Worm (Caenorhabditis elegans) whole organism, young adult: ENCODE results near the gene C46A5.6.

Experiments used
- D2030.7 ChIP-seq: fragments of 200-800 bp; sonication (Bioruptor generic); IDR thresholded peaks from 2 replicates; pipeline ENCODE4 v1.3.6; 2022; ENCODE audit warnings: missing genetic modification reagents, missing genetic modification characterization, missing compliant biosample characterization
- F37B4.10 ChIP-seq: fragments of 200-800 bp; sonication (Bioruptor generic); IDR thresholded peaks from 2 replicates; pipeline ENCODE4 v1.3.6; 2022; ENCODE audit warnings: missing genetic modification characterization, missing compliant biosample characterization
- F39B2.1 ChIP-seq: fragments of 200-800 bp; sonication (Bioruptor generic); IDR thresholded peaks from 2 replicates; pipeline ENCODE4 v1.3.6; 2022; ENCODE audit warnings: missing genetic modification reagents, missing genetic modification characterization, missing compliant biosample characterization
- F52B5.7 ChIP-seq: sonication (generic microtip); optimal IDR thresholded peaks from 2 replicates; lab custom pipeline; 2016; ENCODE audit warnings: mild to moderate bottlenecking, missing genetic modification characterization, missing compliant biosample characterization
- F55B11.4 ChIP-seq: sonication (generic microtip); optimal IDR thresholded peaks from 2 replicates; lab custom pipeline; 2016; ENCODE audit warnings: missing compliant biosample characterization, missing genetic modification characterization, borderline replicate concordance; ENCODE audit not compliant: insufficient read depth
- K12H6.12 ChIP-seq: fragments of 200-800 bp; sonication (Bioruptor generic); optimal IDR thresholded peaks from 2 replicates; lab custom pipeline; 2018; ENCODE audit warnings: mild to moderate bottlenecking, missing genetic modification characterization, missing compliant biosample characterization
- T26A5.8 ChIP-seq: sonication (generic microtip); optimal IDR thresholded peaks from 2 replicates; lab custom pipeline; 2016; ENCODE audit warnings: missing genetic modification characterization, missing compliant biosample characterization
- Y53F4B.3 ChIP-seq: fragments of 200-800 bp; sonication (Bioruptor generic); IDR thresholded peaks from 2 replicates; pipeline ENCODE4 v1.3.6; 2022; ENCODE audit warnings: missing genetic modification reagents, missing genetic modification characterization, missing compliant biosample characterization
- Y67H2A.10 ChIP-seq: fragments of 200-800 bp; sonication (Bioruptor generic); conservative IDR thresholded peaks from 2 replicates; pipeline ENCODE4 v1.3.6; 2022; ENCODE audit warnings: missing genetic modification reagents, missing genetic modification characterization, missing compliant biosample characterization
- Y95B8A.8 ChIP-seq: fragments of 200-800 bp; sonication (Bioruptor generic); IDR thresholded peaks from 2 replicates; pipeline ENCODE4 v1.3.6; 2022; ENCODE audit warnings: missing genetic modification reagents, missing genetic modification characterization, missing compliant biosample characterization
- akir-1 ChIP-seq: fragments of 200-800 bp; sonication (Bioruptor generic); optimal IDR thresholded peaks from 2 replicates; lab custom pipeline; 2018; ENCODE audit warnings: mild to moderate bottlenecking, missing genetic modification characterization, moderate library complexity, missing compliant biosample characterization
- aptf-2 ChIP-seq: fragments of 200-800 bp; sonication (Bioruptor generic); conservative IDR thresholded peaks from 2 replicates; pipeline ENCODE4 v1.3.6; 2022; ENCODE audit warnings: missing genetic modification reagents, missing genetic modification characterization, missing compliant biosample characterization
- attf-3 ChIP-seq: fragments of 200-800 bp; sonication (Bioruptor generic); conservative IDR thresholded peaks from 2 replicates; pipeline ENCODE4 v1.3.6; 2022; ENCODE audit warnings: missing genetic modification reagents, missing genetic modification characterization, missing compliant biosample characterization
- bed-2 ChIP-seq: fragments of 200-800 bp; sonication (Bioruptor generic); IDR thresholded peaks from 2 replicates; pipeline ENCODE4 v1.3.6; 2022; ENCODE audit warnings: missing genetic modification reagents, missing genetic modification characterization, missing compliant biosample characterization
- cebp-1 ChIP-seq, 2 experiments: fragments of 200-800 bp in 1 of 2; sonication (Bioruptor generic) in 1 of 2; sonication (generic microtip) in 1 of 2; IDR thresholded peaks in 1 of 2; optimal IDR thresholded peaks in 1 of 2; 2 replicates each; pipeline versions ENCODE4 v1.3.6 to Lab custom; 2017 to 2022; ENCODE audit warnings: missing compliant biosample characterization in 2 of 2, missing genetic modification characterization in 2 of 2, mild to moderate bottlenecking in 1 of 2, missing genetic modification reagents in 1 of 2, moderate library complexity in 1 of 2
- ceh-40 ChIP-seq: fragments of 200-800 bp; sonication (Bioruptor generic); IDR thresholded peaks from 2 replicates; pipeline ENCODE4 v1.3.6; 2022; ENCODE audit warnings: missing genetic modification characterization, missing compliant biosample characterization
- ceh-79 ChIP-seq: sonication (generic microtip); optimal IDR thresholded peaks from 2 replicates; lab custom pipeline; 2017; ENCODE audit warnings: mild to moderate bottlenecking, missing genetic modification characterization, missing compliant biosample characterization
- dox-1 ChIP-seq: fragments of 200-800 bp; sonication (Bioruptor generic); IDR thresholded peaks from 2 replicates; pipeline ENCODE4 v1.3.6; 2022; ENCODE audit warnings: missing genetic modification reagents, missing genetic modification characterization, missing compliant biosample characterization
- dpff-1 ChIP-seq: sonication (generic microtip); optimal IDR thresholded peaks from 2 replicates; lab custom pipeline; 2017; ENCODE audit warnings: mild to moderate bottlenecking, missing genetic modification characterization, missing compliant biosample characterization
- dpl-1 ChIP-seq: fragments of 150-350 bp; optimal IDR thresholded peaks from 2 replicates; lab custom pipeline; 2014; ENCODE audit warnings: missing biosample characterization, missing genetic modification reagents, missing genetic modification characterization
- egrh-3 ChIP-seq: fragments of 200-800 bp; sonication (Bioruptor generic); IDR thresholded peaks from 2 replicates; pipeline ENCODE4 v1.3.6; 2022; ENCODE audit warnings: missing genetic modification reagents, missing genetic modification characterization, missing compliant biosample characterization
- hlh-26 ChIP-seq: fragments of 200-800 bp; sonication (Bioruptor generic); conservative IDR thresholded peaks from 2 replicates; pipeline ENCODE4 v1.3.6; 2022; ENCODE audit warnings: missing genetic modification reagents, missing genetic modification characterization, missing compliant biosample characterization
- hmg-1.2 ChIP-seq: fragments of 200-800 bp; sonication (Bioruptor generic); IDR thresholded peaks from 2 replicates; pipeline ENCODE4 v1.3.6; 2022; ENCODE audit warnings: missing genetic modification reagents, missing genetic modification characterization, missing compliant biosample characterization
- lin-26 ChIP-seq: fragments of 200-800 bp; sonication (Bioruptor generic); IDR thresholded peaks from 2 replicates; pipeline ENCODE4 v1.3.6; 2022; ENCODE audit warnings: missing genetic modification reagents, missing genetic modification characterization, missing compliant biosample characterization
- lsl-1 ChIP-seq: fragments of 200-800 bp; sonication (Bioruptor generic); optimal IDR thresholded peaks from 2 replicates; lab custom pipeline; 2018; ENCODE audit warnings: mild to moderate bottlenecking, missing genetic modification characterization, moderate library complexity, missing compliant biosample characterization
- madf-6 ChIP-seq: fragments of 200-800 bp; sonication (Bioruptor generic); IDR thresholded peaks from 2 replicates; pipeline ENCODE4 v1.3.6; 2022; ENCODE audit warnings: missing genetic modification reagents, missing genetic modification characterization, missing compliant biosample characterization
- mcd-1 ChIP-seq: fragments of 200-800 bp; sonication (Bioruptor generic); IDR thresholded peaks from 2 replicates; pipeline ENCODE4 v1.3.6; 2022; ENCODE audit warnings: missing genetic modification reagents, missing genetic modification characterization, missing compliant biosample characterization
- mxl-1 ChIP-seq: sonication (generic microtip); optimal IDR thresholded peaks from 2 replicates; lab custom pipeline; 2016; ENCODE audit warnings: missing genetic modification characterization, missing compliant biosample characterization
- nfya-1 ChIP-seq: sonication (generic microtip); optimal IDR thresholded peaks from 2 replicates; lab custom pipeline; 2017; ENCODE audit warnings: antibody characterized with exemption, missing compliant biosample characterization, missing genetic modification characterization, borderline replicate concordance; ENCODE audit not compliant: insufficient read depth
- nhr-120 ChIP-seq: fragments of 200-800 bp; sonication (Bioruptor generic); IDR thresholded peaks from 2 replicates; pipeline ENCODE4 v1.3.6; 2022; ENCODE audit warnings: missing genetic modification characterization, missing compliant biosample characterization
- nhr-80 ChIP-seq: sonication (generic microtip); optimal IDR thresholded peaks from 2 replicates; lab custom pipeline; 2016; ENCODE audit warnings: missing genetic modification characterization, missing compliant biosample characterization
- rcor-1 ChIP-seq: fragments of 200-800 bp; sonication (Bioruptor generic); IDR thresholded peaks from 2 replicates; pipeline ENCODE4 v1.3.6; 2022; ENCODE audit warnings: missing genetic modification reagents, missing genetic modification characterization, missing compliant biosample characterization
- sea-2 ChIP-seq: fragments of 200-800 bp; sonication (Bioruptor generic); IDR thresholded peaks from 2 replicates; pipeline ENCODE4 v1.3.6; 2022; ENCODE audit warnings: missing genetic modification characterization, missing compliant biosample characterization
- tbp1 ChIP-seq: fragments of 200-800 bp; sonication (Bioruptor generic); optimal IDR thresholded peaks from 2 replicates; lab custom pipeline; 2018; ENCODE audit warnings: mild to moderate bottlenecking, missing genetic modification characterization, missing compliant biosample characterization
- unc-62 ChIP-seq: fragments of 150-350 bp; optimal IDR thresholded peaks from 2 replicates; lab custom pipeline; 2014; ENCODE audit warnings: missing biosample characterization, missing genetic modification reagents, missing genetic modification characterization
- zfh-2 ChIP-seq: fragments of 200-800 bp; sonication (Bioruptor generic); conservative IDR thresholded peaks from 2 replicates; pipeline ENCODE4 v1.3.6; 2022; ENCODE audit warnings: missing genetic modification reagents, missing genetic modification characterization, missing compliant biosample characterization
- ztf-18 ChIP-seq: sonication (generic microtip); optimal IDR thresholded peaks from 2 replicates; lab custom pipeline; 2016; ENCODE audit warnings: missing genotype, mild to moderate bottlenecking, missing genetic modification characterization, missing compliant biosample characterization
- ztf-22 ChIP-seq: fragments of 200-800 bp; sonication (Bioruptor generic); optimal IDR thresholded peaks from 2 replicates; lab custom pipeline; 2018; ENCODE audit warnings: mild to moderate bottlenecking, missing genetic modification characterization, moderate library complexity, missing compliant biosample characterization

The C46A5.6 gene

ce11 chrIV:7728402-7728963, 35.2 kb downstream of the C46A5.6 start, which contains the start of gene sucg-1:
Gene sucg-1, plus strand, starts transcription at chrIV:7728913.
- TF ChIP-seq nfya-1 (tag; lab: Kevin White, UChicago), result no peak
- TF ChIP-seq attf-3, result peak; percentile 79
- no peak for TF ChIP-seq F37B4.10 (GFP tag; lab: Robert Waterston, UW)
- TF ChIP-seq cebp-1 (GFP tag; IDR thresholded peaks at IDR 0.05; lab: Robert Waterston, UW), result peak; percentile 84
- TF ChIP-seq cebp-1 (tag; optimal IDR thresholded peaks at IDR 0.05; lab: Kevin White, UChicago), result peak; percentile 91
- TF ChIP-seq tbp1 (GFP tag; lab: Kevin White, UChicago), result no peak
- no peak for TF ChIP-seq lin-26 (GFP tag; lab: Robert Waterston, UW)
- peak; percentile 37; the same call in 1 of the 2 replicates for TF ChIP-seq hmg-1.2 (GFP tag; lab: Robert Waterston, UW)

- peak; percentile 88 for TF ChIP-seq zfh-2 (GFP tag; lab: Robert Waterston, UW)
- peak; percentile 86; the same call in 1 of the 2 replicates for TF ChIP-seq egrh-3 (GFP tag; lab: Robert Waterston, UW)
- no peak for TF ChIP-seq nhr-120
- TF ChIP-seq ceh-79 (tag; lab: Kevin White, UChicago), result no peak
Measured at ce11 chrIV:7727258-7727657, 36.4 kb downstream of the C46A5.6 start.

DNA sequence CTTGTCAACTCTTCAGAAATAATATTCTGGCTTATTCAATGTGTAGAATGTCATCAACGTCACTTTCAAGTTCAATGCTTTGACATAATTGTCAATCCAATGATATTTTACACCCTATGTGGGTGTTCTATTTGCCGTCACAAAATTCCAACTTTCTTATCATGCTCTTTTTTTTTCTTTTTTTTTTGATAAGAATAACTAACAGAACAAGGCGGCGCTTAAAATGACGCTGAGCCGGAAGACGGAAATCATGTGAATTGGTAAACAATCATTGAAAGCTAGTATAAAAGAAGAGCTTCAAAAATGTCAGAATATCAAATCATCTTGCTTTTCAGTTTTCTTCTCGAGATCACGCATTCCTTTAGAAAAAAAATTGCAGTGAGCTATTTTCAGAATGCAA, 37.3 kb downstream of the C46A5.6 start, which contains the start of gene C50F7.5:
Gene C50F7.5, plus strand, starts transcription at position 395 of the 400 bp plus-strand sequence.
- peak; percentile 26 for TF ChIP-seq nhr-80
- no peak for TF ChIP-seq mxl-1 (tag; lab: Kevin White, UChicago)
- TF ChIP-seq, all 124 proteins: peak for 1

ce11 chrIV:7724912-7725311, 38.7 kb downstream of the C46A5.6 start:
- TF ChIP-seq rcor-1 (GFP tag; lab: Robert Waterston, UW) (no peak), Y95B8A.8 (GFP tag; lab: Robert Waterston, UW) (no peak), tbp1 (GFP tag; lab: Kevin White, UChicago) (no peak), madf-6 (no peak), unc-62 (GFP tag; lab: Kevin White, UChicago) (no peak), Y53F4B.3 (GFP tag; lab: Robert Waterston, UW) (no peak), lsl-1 (GFP tag; lab: Kevin White, UChicago) (no peak), mcd-1 (no peak), ztf-18 (tag; lab: Kevin White, UChicago) (no peak), ceh-79 (tag; lab: Kevin White, UChicago) (no peak)

DNA sequence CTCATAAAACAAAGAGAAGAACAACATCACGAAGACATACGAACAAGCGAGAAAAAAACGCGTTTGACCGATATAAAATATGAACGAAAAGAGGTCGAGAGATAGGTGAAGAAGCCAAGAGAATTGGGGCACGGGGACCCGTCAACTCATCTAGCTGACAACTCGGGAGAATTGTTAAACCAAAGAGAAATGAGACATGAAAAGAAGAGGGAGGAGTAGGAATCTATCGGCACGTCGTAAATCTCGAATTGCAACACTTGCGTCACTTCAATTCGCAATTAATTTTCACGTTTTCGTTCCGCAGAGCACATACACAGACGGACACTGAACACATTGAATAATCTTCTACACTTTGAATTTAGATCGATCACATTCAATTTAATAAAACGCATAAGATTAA, 40.1 kb downstream of the C46A5.6 start:
- TF ChIP-seq Y67H2A.10 (GFP tag; lab: Robert Waterston, UW) (no peak), dpl-1 (GFP tag; lab: Kevin White, UChicago) (no peak), T26A5.8 (tag; lab: Kevin White, UChicago) (no peak), bed-2 (GFP tag; lab: Robert Waterston, UW) (no peak), hlh-26 (GFP tag; lab: Robert Waterston, UW) (no peak), attf-3 (no peak)
- TF ChIP-seq, all 124 proteins: peak for 0

- TF ChIP-seq F52B5.7 (no peak), dpff-1 (tag; lab: Kevin White, UChicago) (no peak), D2030.7 (GFP tag; lab: Robert Waterston, UW) (no peak), dpl-1 (GFP tag; lab: Kevin White, UChicago) (no peak), ztf-22 (GFP tag; lab: Kevin White, UChicago) (no peak), K12H6.12 (tag; lab: Kevin White, UChicago) (no peak), dox-1 (GFP tag; lab: Robert Waterston, UW) (no peak), akir-1 (no peak), sea-2 (no peak), F39B2.1 (GFP tag; lab: Robert Waterston, UW) (no peak), F55B11.4 (tag; lab: Kevin White, UChicago) (no peak), aptf-2 (GFP tag; lab: Robert Waterston, UW) (no peak), ceh-40 (GFP tag; lab: Robert Waterston, UW) (no peak)
- TF ChIP-seq, all 124 proteins: peak for 0
Measured at ce11 chrIV:7722806-7723205, 40.8 kb downstream of the C46A5.6 start, which contains the start of gene C50F7.6. Gene C50F7.6, minus strand, starts transcription at chrIV:7723199.
